Worm (Caenorhabditis elegans) whole organism, early embryonic: ENCODE results near the gene F11A5.13.

Experiments used
- ama-1 ChIP-seq: fragments of 150-350 bp; optimal IDR thresholded peaks from 2 replicates; lab custom pipeline; 2014
- tbx-11 ChIP-seq: fragments of 200-800 bp; sonication (Bioruptor generic); IDR thresholded peaks from 2 replicates; pipeline ENCODE4 v1.3.6; 2022; ENCODE audit warnings: missing genetic modification characterization, missing compliant biosample characterization
- tra-4 ChIP-seq: sonication (generic microtip); optimal IDR thresholded peaks from 2 replicates; lab custom pipeline; 2017; ENCODE audit warnings: missing genetic modification characterization, missing compliant biosample characterization

DNA sequence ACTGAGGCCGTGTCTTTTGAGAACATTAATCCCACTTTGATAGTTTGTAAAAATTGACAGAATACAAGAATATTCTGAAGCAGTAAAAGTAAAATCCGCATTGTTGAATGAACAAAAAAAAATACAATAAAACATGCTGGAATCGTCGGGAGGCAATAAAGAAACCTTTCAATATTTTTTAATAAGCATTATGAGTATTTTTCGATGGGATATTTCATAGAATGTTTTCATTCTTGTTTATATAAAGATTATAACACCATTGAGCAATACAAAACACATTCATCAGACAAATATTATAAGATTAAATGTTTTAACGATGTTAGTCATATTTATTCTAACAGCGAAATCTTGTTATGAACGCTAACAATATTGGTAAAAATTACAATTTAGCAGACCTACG, 27.2 kb upstream of the F11A5.13 start, which contains the start of gene gcy-20:
- no peak for TF ChIP-seq tbx-11 (GFP tag; lab: Robert Waterston, UW)
- no peak for TF ChIP-seq ama-1 (lab: Kevin White, UChicago)
- no peak for TF ChIP-seq tra-4 (tag; lab: Kevin White, UChicago)
